Worm (Caenorhabditis elegans) whole organism, L1 larva: ENCODE measurements around the gene pyr-1.

ENCODE experiments used
- C04F5.9 ChIP-seq: sonication (generic microtip); optimal IDR thresholded peaks from 2 replicates; lab custom pipeline; 2016; ENCODE audit warnings: missing genetic modification characterization, missing compliant biosample characterization
- Y116A8C.19 ChIP-seq: sonication (generic microtip); optimal IDR thresholded peaks from 2 replicates; lab custom pipeline; 2016; ENCODE audit warnings: missing compliant biosample characterization, missing genetic modification characterization, borderline replicate concordance
- blmp-1 ChIP-seq: fragments of 150-350 bp; optimal IDR thresholded peaks from 2 replicates; lab custom pipeline; 2014; ENCODE audit warnings: missing biosample characterization, missing genetic modification characterization
- ceh-90 ChIP-seq: sonication (generic microtip); optimal IDR thresholded peaks from 2 replicates; lab custom pipeline; 2016; ENCODE audit warnings: missing genetic modification characterization, missing compliant biosample characterization
- dpl-1 ChIP-seq, 3 experiments: fragments of 150-350 bp in 2 of 3; sonication (generic microtip) in 1 of 3; optimal IDR thresholded peaks; 2 replicates each; lab custom pipeline; 2014 to 2017; ENCODE audit warnings: missing biosample characterization in 3 of 3, missing genetic modification characterization in 3 of 3, missing genetic modification reagents in 3 of 3
- efl-1 ChIP-seq, 4 experiments: fragments of 150-350 bp; optimal IDR thresholded peaks in 3 of 4; peaks in 1 of 4; 1 replicate in 1 of 4; 2 replicates in 3 of 4; lab custom pipeline; 2014; ENCODE audit warnings: missing biosample characterization in 2 of 4, missing genetic modification characterization in 2 of 4, missing genetic modification reagents in 2 of 4
- elt-3 ChIP-seq, 6 experiments: fragments of 150-350 bp in 1 of 6; sonication (generic microtip); optimal IDR thresholded peaks; 2 replicates each; lab custom pipeline; 2017 to 2018; ENCODE audit warnings: missing biosample characterization in 6 of 6, missing genetic modification characterization in 6 of 6, inconsistent platforms in 1 of 6
- ets-5 ChIP-seq: fragments of 200-800 bp; sonication (Bioruptor generic); IDR thresholded peaks from 2 replicates; pipeline ENCODE4 v1.3.6; 2022; ENCODE audit warnings: missing genetic modification characterization, missing compliant biosample characterization
- fos-1 ChIP-seq: fragments of 150-350 bp; optimal IDR thresholded peaks from 2 replicates; lab custom pipeline; 2014; ENCODE audit warnings: missing biosample characterization, missing genetic modification characterization
- grh-1 ChIP-seq: fragments of 200-800 bp; sonication (Bioruptor generic); IDR thresholded peaks from 2 replicates; pipeline ENCODE4 v1.3.6; 2022; ENCODE audit warnings: missing genetic modification reagents, missing genetic modification characterization, missing compliant biosample characterization
- hlh-17 ChIP-seq: fragments of 200-800 bp; sonication (Bioruptor generic); optimal IDR thresholded peaks from 2 replicates; lab custom pipeline; 2018; ENCODE audit warnings: missing genetic modification characterization, mild to moderate bottlenecking, missing compliant biosample characterization, moderate library complexity, borderline replicate concordance
- lin-14 ChIP-seq: fragments of 200-800 bp; sonication (Bioruptor generic); optimal IDR thresholded peaks from 2 replicates; lab custom pipeline; 2018; ENCODE audit warnings: mild to moderate bottlenecking, missing genetic modification characterization, moderate library complexity, missing compliant biosample characterization
- lin-15B ChIP-seq: fragments of 150-350 bp; sonication (generic microtip); optimal IDR thresholded peaks from 3 replicates; lab custom pipeline; 2014; ENCODE audit warnings: missing biosample characterization, missing genetic modification characterization
- lin-35 ChIP-seq, 2 experiments: fragments of 150-350 bp; optimal IDR thresholded peaks; 2 replicates each; lab custom pipeline; 2014; ENCODE audit warnings: missing biosample characterization in 2 of 2, missing genetic modification characterization in 2 of 2, missing genetic modification reagents in 2 of 2
- mdl-1 ChIP-seq, 2 experiments: fragments of 150-350 bp; optimal IDR thresholded peaks; 2 replicates each; lab custom pipeline; 2014 to 2017; ENCODE audit warnings: missing biosample characterization in 2 of 2, missing genetic modification characterization in 2 of 2, inconsistent platforms in 1 of 2
- mep-1 ChIP-seq: fragments of 150-350 bp; optimal IDR thresholded peaks from 2 replicates; lab custom pipeline; 2014; ENCODE audit warnings: missing biosample characterization, missing genetic modification characterization
- nhr-11 ChIP-seq: fragments of 150-350 bp; optimal IDR thresholded peaks from 2 replicates; lab custom pipeline; 2014; ENCODE audit warnings: missing biosample characterization, missing genetic modification characterization
- nhr-12 ChIP-seq: sonication (generic microtip); optimal IDR thresholded peaks from 2 replicates; lab custom pipeline; 2017; ENCODE audit warnings: missing biosample characterization, missing genetic modification characterization
- nhr-19 ChIP-seq: fragments of 200-800 bp; sonication (Bioruptor generic); conservative IDR thresholded peaks from 2 replicates; pipeline ENCODE4 v1.3.6; 2022; ENCODE audit warnings: missing genetic modification characterization, missing compliant biosample characterization
- nhr-237 ChIP-seq: fragments of 150-350 bp; optimal IDR thresholded peaks from 2 replicates; lab custom pipeline; 2014; ENCODE audit warnings: missing biosample characterization, missing genetic modification characterization
- nhr-76 ChIP-seq: sonication (generic microtip); optimal IDR thresholded peaks from 2 replicates; lab custom pipeline; 2017; ENCODE audit warnings: missing biosample characterization, missing genetic modification characterization
- nhr-77 ChIP-seq: fragments of 150-350 bp; optimal IDR thresholded peaks from 2 replicates; lab custom pipeline; 2014; ENCODE audit warnings: missing biosample characterization, missing genetic modification characterization
- nhr-85 ChIP-seq: sonication (generic microtip); peaks from one replicate; lab custom pipeline; 2016; ENCODE audit warnings: missing genetic modification characterization, inconsistent platforms, missing compliant biosample characterization
- nhr-90 ChIP-seq: sonication (generic microtip); optimal IDR thresholded peaks from 2 replicates; lab custom pipeline; 2016; ENCODE audit warnings: mild to moderate bottlenecking, missing genetic modification characterization, missing compliant biosample characterization; ENCODE audit not compliant: poor library complexity
- pax-3 ChIP-seq: fragments of 200-800 bp; sonication (Bioruptor generic); optimal IDR thresholded peaks from 2 replicates; lab custom pipeline; 2018; ENCODE audit warnings: mild to moderate bottlenecking, missing genetic modification characterization, moderate library complexity, missing compliant biosample characterization
- rnt-1 ChIP-seq: sonication (generic microtip); optimal IDR thresholded peaks from 2 replicates; lab custom pipeline; 2016; ENCODE audit warnings: mild to moderate bottlenecking, missing genetic modification characterization, moderate library complexity, missing compliant biosample characterization
- snpc-4 ChIP-seq: fragments of 150-350 bp; optimal IDR thresholded peaks from 2 replicates; lab custom pipeline; 2014; ENCODE audit warnings: missing biosample characterization, missing genetic modification characterization
- snu-23 ChIP-seq: sonication (generic microtip); optimal IDR thresholded peaks from 2 replicates; lab custom pipeline; 2016; ENCODE audit warnings: missing genetic modification characterization, missing compliant biosample characterization
- tbx-2 ChIP-seq: sonication (generic microtip); optimal IDR thresholded peaks from 2 replicates; lab custom pipeline; 2016; ENCODE audit warnings: missing genetic modification characterization, missing compliant biosample characterization
- unc-130 ChIP-seq: fragments of 150-350 bp; optimal IDR thresholded peaks from 2 replicates; lab custom pipeline; 2017; ENCODE audit warnings: missing biosample characterization, missing genetic modification characterization, inconsistent platforms
- unc-98 ChIP-seq: fragments of 200-800 bp; sonication (Bioruptor generic); IDR thresholded peaks from 2 replicates; pipeline ENCODE4 v1.3.6; 2022; ENCODE audit warnings: missing genetic modification characterization, missing compliant biosample characterization
- zip-4 ChIP-seq: fragments of 200-800 bp; sonication (Bioruptor generic); optimal IDR thresholded peaks from 2 replicates; lab custom pipeline; 2018; ENCODE audit warnings: mild to moderate bottlenecking, missing genetic modification characterization, moderate library complexity, missing compliant biosample characterization
- ztf-4 ChIP-seq: fragments of 150-350 bp; optimal IDR thresholded peaks from 2 replicates; lab custom pipeline; 2014; ENCODE audit warnings: missing biosample characterization, missing genetic modification characterization

The pyr-1 gene

DNA sequence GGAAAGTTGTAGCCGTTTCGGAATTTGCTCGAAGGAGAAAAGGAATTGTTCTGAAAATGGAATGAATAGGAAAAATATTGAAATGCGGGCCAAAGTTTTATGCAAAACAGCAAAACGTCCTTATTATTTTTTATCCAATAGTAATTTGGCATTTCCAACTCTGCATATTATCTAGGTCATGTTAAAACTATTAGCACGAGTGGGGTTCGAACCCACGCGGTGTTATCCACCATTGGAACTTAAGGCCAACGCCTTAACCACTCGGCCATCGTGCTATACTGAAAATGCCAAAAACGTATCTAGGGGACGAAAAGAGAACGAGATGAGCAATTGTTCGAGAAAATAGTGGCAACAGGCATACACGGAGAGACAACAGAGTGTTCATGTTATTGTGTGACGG is 19.1 kb upstream of the pyr-1 start:
- TF ChIP-seq nhr-76 (tag; lab: Kevin White, UChicago) (no peak), unc-130 (no peak), tbx-2 (tag; lab: Kevin White, UChicago) (no peak), hlh-17 (GFP tag; lab: Kevin White, UChicago) (no peak), fos-1 (tag; lab: Kevin White, UChicago) (no peak), zip-4 (no peak), blmp-1 (no peak), nhr-19 (GFP tag; lab: Robert Waterston, UW) (no peak), lin-15B (tag; lab: Kevin White, UChicago) (no peak), nhr-90 (tag; lab: Kevin White, UChicago) (no peak), nhr-77 (tag; lab: Kevin White, UChicago) (no peak), nhr-237 (tag; lab: Kevin White, UChicago) (no peak)
- TF ChIP-seq, all 84 proteins: peak for 0

DNA sequence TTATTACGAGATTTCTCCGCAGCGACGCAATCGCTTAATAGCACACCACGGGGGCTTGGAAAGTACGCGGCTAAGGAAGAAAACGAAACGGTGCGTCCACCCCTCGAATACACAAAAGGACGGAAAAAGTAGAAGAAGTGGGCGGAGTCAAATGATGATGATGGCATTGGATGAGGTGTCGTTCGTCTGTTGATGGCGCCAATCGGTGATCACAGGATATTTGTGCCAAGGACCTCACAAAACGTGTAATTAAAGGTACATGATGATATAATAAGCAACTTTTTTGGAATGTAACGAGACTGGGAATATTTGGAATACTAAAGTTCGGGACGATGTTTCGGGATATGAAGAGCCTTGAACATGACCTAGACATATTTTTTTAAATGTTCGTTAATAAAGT is 16.5 kb upstream of the pyr-1 start, which contains the start of gene cutl-12:
Gene cutl-12 (minus strand): TSS at position 101 of the 400 bp plus-strand sequence.
- TF ChIP-seq blmp-1 (peak; percentile 24), fos-1 (tag; lab: Kevin White, UChicago) (no peak)

DNA sequence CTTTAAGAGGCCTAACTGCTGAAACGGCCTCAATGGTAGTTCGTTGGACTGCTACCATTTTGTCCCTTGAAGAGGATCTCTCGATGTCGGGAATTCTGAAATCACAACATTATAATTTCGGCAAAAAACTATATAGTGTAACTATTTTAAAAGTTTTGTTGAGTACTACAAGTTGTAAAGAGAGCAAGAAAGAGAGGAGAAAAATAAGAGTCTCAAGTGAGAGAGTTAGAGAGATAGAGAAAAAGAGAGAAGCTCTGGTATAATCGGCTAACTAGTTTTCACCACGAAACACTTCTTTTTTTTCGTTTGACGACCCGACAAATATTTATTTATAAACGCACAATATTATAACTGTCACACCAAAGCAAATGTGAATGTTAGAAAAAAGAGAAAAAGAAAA is 13.3 kb upstream of the pyr-1 start, which contains the start of gene vab-9:
Gene vab-9 (minus strand): TSS at position 101 of the 400 bp plus-strand sequence.
- TF ChIP-seq snpc-4 (no peak), efl-1 (optimal IDR thresholded peaks at IDR 0.05; lab: Kevin White, UChicago) (no peak), efl-1 (GFP tag; optimal IDR thresholded peaks at IDR 0.05 in 1 of 2; lab: Kevin White, UChicago) (peak in 1 of 2 experiments; percentile 39)

DNA sequence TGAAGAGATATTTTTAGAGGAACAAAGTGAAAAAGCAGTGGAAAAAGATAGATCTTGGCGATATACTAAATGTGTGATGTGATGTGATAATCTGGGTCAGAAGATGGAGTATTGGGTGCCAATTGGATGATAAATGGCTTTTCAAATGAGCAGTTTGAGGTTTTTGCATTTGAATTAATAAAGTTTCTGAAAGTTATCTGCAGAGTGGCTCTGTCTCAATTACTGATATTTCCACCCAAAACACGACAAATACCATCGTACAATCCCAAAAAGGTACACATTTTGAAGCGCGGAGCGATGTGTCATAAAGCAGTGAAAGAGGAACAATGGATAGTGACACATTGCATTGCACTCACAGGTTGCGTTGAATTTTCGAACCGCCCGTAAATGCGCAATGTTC is 11.4 kb upstream of the pyr-1 start:
- no peak for TF ChIP-seq unc-98
- TF ChIP-seq pax-3 (tag; lab: Kevin White, UChicago) = no peak
- TF ChIP-seq Y116A8C.19 (tag; lab: Kevin White, UChicago) = no peak
- TF ChIP-seq nhr-12 (tag; lab: Kevin White, UChicago) = no peak
- no peak for TF ChIP-seq rnt-1 (tag; lab: Kevin White, UChicago)
- TF ChIP-seq ets-5 = no peak
- TF ChIP-seq dpl-1 (GFP tag; optimal IDR thresholded peaks at IDR 0.05; lab: Kevin White, UChicago) = no peak
- no peak for TF ChIP-seq elt-3 (tag; optimal IDR thresholded peaks at IDR 0.05; lab: Kevin White, UChicago)
- no peak for TF ChIP-seq mdl-1 (tag; optimal IDR thresholded peaks at IDR 0.05; lab: Kevin White, UChicago)
- TF ChIP-seq nhr-76 (tag; lab: Kevin White, UChicago) = no peak
- TF ChIP-seq snpc-4 = no peak
- no peak for TF ChIP-seq snu-23 (GFP tag; lab: Kevin White, UChicago)
- TF ChIP-seq fos-1 (tag; lab: Kevin White, UChicago) = no peak
- no peak for TF ChIP-seq C04F5.9 (tag; lab: Kevin White, UChicago)
- no peak for TF ChIP-seq grh-1 (GFP tag; lab: Robert Waterston, UW)

DNA sequence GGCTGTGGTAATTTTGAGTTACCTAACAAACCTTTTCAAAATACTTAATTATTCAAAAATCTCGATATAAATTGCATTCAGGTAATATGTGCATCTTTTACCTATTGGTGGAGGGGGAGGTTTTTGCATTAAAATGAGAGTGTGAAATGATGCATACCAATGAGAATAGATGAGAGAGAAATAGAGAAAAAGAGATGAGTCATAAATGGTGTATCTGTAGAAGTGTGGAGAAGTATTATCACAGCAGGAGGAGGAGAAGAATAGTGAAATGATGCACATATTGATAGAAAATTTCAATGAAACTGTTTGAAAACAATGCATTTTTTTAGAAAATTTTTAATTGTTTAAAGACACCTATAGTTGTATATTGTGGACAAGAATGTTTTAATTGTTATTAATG is 10.4 kb upstream of the pyr-1 start:
- TF ChIP-seq ztf-4 (tag; lab: Kevin White, UChicago) (no peak), nhr-90 (tag; lab: Kevin White, UChicago) (no peak), nhr-11 (tag; lab: Kevin White, UChicago) (no peak), mep-1 (tag; lab: Kevin White, UChicago) (peak; percentile 12), lin-14 (GFP tag; lab: Kevin White, UChicago) (peak; percentile 30), nhr-85 (tag; lab: Kevin White, UChicago) (peak; percentile 31)

DNA sequence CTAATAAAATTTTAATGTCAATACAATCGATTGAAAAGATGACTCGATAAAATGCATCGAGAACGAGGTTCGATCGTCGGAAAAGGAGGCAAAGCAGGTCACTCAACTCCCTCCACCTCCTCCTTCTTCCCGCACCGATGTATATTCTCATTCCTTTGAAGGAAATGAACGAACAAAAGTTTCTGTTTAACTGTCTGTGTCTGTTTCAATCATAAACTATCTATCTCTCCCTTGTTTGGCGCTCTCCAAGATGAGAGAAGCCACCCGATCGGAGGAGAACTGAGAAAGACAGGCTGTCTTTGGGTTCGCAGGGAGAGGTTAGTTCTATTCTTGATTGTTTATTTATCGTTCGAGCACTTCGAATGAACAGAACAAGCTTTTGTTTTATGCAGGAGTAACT is 9.8 kb upstream of the pyr-1 start, which contains the start of gene D2085.7:
Gene D2085.7 (plus strand): TSS at position 251 of the 400 bp plus-strand sequence.
- TF ChIP-seq nhr-85 (tag; lab: Kevin White, UChicago) (peak; percentile 57), lin-14 (GFP tag; lab: Kevin White, UChicago) (peak; percentile 39), efl-1 (optimal IDR thresholded peaks at IDR 0.05; lab: Kevin White, UChicago) (no peak), efl-1 (GFP tag; optimal IDR thresholded peaks at IDR 0.05 in 1 of 2; lab: Kevin White, UChicago) (peak in 1 of 2 experiments; percentile 58), ceh-90 (no peak), lin-35 (GFP tag; optimal IDR thresholded peaks at IDR 0.05; lab: Kevin White, UChicago) (peak in 1 of 2 experiments; percentile 4), hlh-17 (GFP tag; lab: Kevin White, UChicago) (no peak), elt-3 (tag; optimal IDR thresholded peaks at IDR 0.05; lab: Kevin White, UChicago) (peak in 1 of 6 experiments; percentile 11), blmp-1 (peak; percentile 81)
